Worm (Caenorhabditis elegans) whole organism, L1 larva: ENCODE data around the gene srw-59.

ENCODE experiments used
- C34B4.2 ChIP-seq: sonication (generic microtip); optimal IDR thresholded peaks from 2 replicates; lab custom pipeline; 2017; ENCODE audit warnings: mild to moderate bottlenecking, missing genetic modification characterization, missing compliant biosample characterization
- aha-1 ChIP-seq: fragments of 150-350 bp; optimal IDR thresholded peaks from 2 replicates; lab custom pipeline; 2014; ENCODE audit warnings: missing biosample characterization, missing genetic modification characterization
- alr-1 ChIP-seq: fragments of 200-800 bp; sonication (Bioruptor generic); optimal IDR thresholded peaks from 2 replicates; lab custom pipeline; 2018; ENCODE audit warnings: borderline replicate concordance, mild to moderate bottlenecking, missing genetic modification characterization, missing compliant biosample characterization
- aly-2 ChIP-seq: fragments of 150-350 bp; optimal IDR thresholded peaks from 2 replicates; lab custom pipeline; 2014; ENCODE audit warnings: missing biosample characterization, missing genetic modification characterization
- blmp-1 ChIP-seq: fragments of 150-350 bp; optimal IDR thresholded peaks from 2 replicates; lab custom pipeline; 2014; ENCODE audit warnings: missing biosample characterization, missing genetic modification characterization
- ceh-8 ChIP-seq: fragments of 200-800 bp; sonication (Bioruptor generic); optimal IDR thresholded peaks from 2 replicates; lab custom pipeline; 2018; ENCODE audit warnings: mild to moderate bottlenecking, missing genetic modification characterization, moderate library complexity, missing compliant biosample characterization
- ceh-82 ChIP-seq, 3 experiments: fragments of 150-350 bp in 1 of 3; sonication (generic microtip) in 2 of 3; optimal IDR thresholded peaks; 2 replicates each; lab custom pipeline; 2014 to 2017; ENCODE audit warnings: missing biosample characterization in 3 of 3, missing genetic modification characterization in 3 of 3
- dsc-1 ChIP-seq: sonication (generic microtip); optimal IDR thresholded peaks from 2 replicates; lab custom pipeline; 2016; ENCODE audit warnings: mild to moderate bottlenecking, missing genetic modification characterization, missing compliant biosample characterization
- efl-1 ChIP-seq, 4 experiments: fragments of 150-350 bp; optimal IDR thresholded peaks in 3 of 4; peaks in 1 of 4; 1 replicate in 1 of 4; 2 replicates in 3 of 4; lab custom pipeline; 2014; ENCODE audit warnings: missing biosample characterization in 2 of 4, missing genetic modification characterization in 2 of 4, missing genetic modification reagents in 2 of 4
- egl-13 ChIP-seq: sonication (generic microtip); optimal IDR thresholded peaks from 2 replicates; lab custom pipeline; 2016; ENCODE audit warnings: missing genotype, missing genetic modification reagents, missing genetic modification characterization, missing compliant biosample characterization
- egl-27 ChIP-seq, 2 experiments: fragments of 150-350 bp in 1 of 2; sonication (generic microtip); optimal IDR thresholded peaks; 3 replicates each; lab custom pipeline; 2017 to 2018; ENCODE audit warnings: missing biosample characterization in 2 of 2, missing genetic modification characterization in 2 of 2, missing genetic modification reagents in 2 of 2
- elt-2 ChIP-seq: sonication (generic microtip); optimal IDR thresholded peaks from 2 replicates; lab custom pipeline; 2016; ENCODE audit warnings: missing genetic modification characterization, mild to moderate bottlenecking, inconsistent platforms, missing compliant biosample characterization, missing genetic modification reagents
- elt-3 ChIP-seq, 6 experiments: fragments of 150-350 bp in 1 of 6; sonication (generic microtip); optimal IDR thresholded peaks; 2 replicates each; lab custom pipeline; 2017 to 2018; ENCODE audit warnings: missing biosample characterization in 6 of 6, missing genetic modification characterization in 6 of 6, inconsistent platforms in 1 of 6
- ets-5 ChIP-seq: fragments of 200-800 bp; sonication (Bioruptor generic); IDR thresholded peaks from 2 replicates; pipeline ENCODE4 v1.3.6; 2022; ENCODE audit warnings: missing genetic modification characterization, missing compliant biosample characterization
- fkh-10 ChIP-seq: sonication (generic microtip); optimal IDR thresholded peaks from 2 replicates; lab custom pipeline; 2017; ENCODE audit warnings: missing biosample characterization, missing genetic modification reagents, missing genetic modification characterization
- fkh-4 ChIP-seq: sonication (generic microtip); optimal IDR thresholded peaks from 2 replicates; lab custom pipeline; 2016; ENCODE audit warnings: missing compliant biosample characterization, missing genetic modification characterization, borderline replicate concordance
- fkh-8 ChIP-seq: sonication (generic microtip); optimal IDR thresholded peaks from 2 replicates; lab custom pipeline; 2016; ENCODE audit warnings: mild to moderate bottlenecking, missing genetic modification characterization, missing compliant biosample characterization
- hlh-4 ChIP-seq: sonication (generic microtip); optimal IDR thresholded peaks from 2 replicates; lab custom pipeline; 2016; ENCODE audit warnings: mild to moderate bottlenecking, missing genetic modification characterization, missing compliant biosample characterization
- isw-1 ChIP-seq: fragments of 200-800 bp; sonication (Bioruptor generic); IDR thresholded peaks from 2 replicates; pipeline ENCODE4 v1.3.6; 2022; ENCODE audit warnings: missing genetic modification characterization, missing compliant biosample characterization
- lin-13 ChIP-seq: fragments of 150-350 bp; optimal IDR thresholded peaks from 2 replicates; lab custom pipeline; 2014; ENCODE audit warnings: missing biosample characterization, missing genetic modification reagents, missing genetic modification characterization
- lin-14 ChIP-seq: fragments of 200-800 bp; sonication (Bioruptor generic); optimal IDR thresholded peaks from 2 replicates; lab custom pipeline; 2018; ENCODE audit warnings: mild to moderate bottlenecking, missing genetic modification characterization, moderate library complexity, missing compliant biosample characterization
- lin-15B ChIP-seq: fragments of 150-350 bp; sonication (generic microtip); optimal IDR thresholded peaks from 3 replicates; lab custom pipeline; 2014; ENCODE audit warnings: missing biosample characterization, missing genetic modification characterization
- lir-3 ChIP-seq: sonication (generic microtip); optimal IDR thresholded peaks from 2 replicates; lab custom pipeline; 2016; ENCODE audit warnings: mild to moderate bottlenecking, missing genetic modification characterization, moderate library complexity, missing compliant biosample characterization; ENCODE audit not compliant: poor library complexity
- lsy-2 ChIP-seq, 2 experiments: fragments of 150-350 bp; optimal IDR thresholded peaks; 2 replicates each; lab custom pipeline; 2014; ENCODE audit warnings: missing biosample characterization in 2 of 2, missing genetic modification characterization in 2 of 2
- mab-9 ChIP-seq: fragments of 200-800 bp; sonication (Bioruptor generic); IDR thresholded peaks from 2 replicates; pipeline ENCODE4 v1.3.6; 2022; ENCODE audit warnings: missing genetic modification reagents, missing genetic modification characterization, missing compliant biosample characterization
- mdl-1 ChIP-seq, 2 experiments: fragments of 150-350 bp; optimal IDR thresholded peaks; 2 replicates each; lab custom pipeline; 2014 to 2017; ENCODE audit warnings: missing biosample characterization in 2 of 2, missing genetic modification characterization in 2 of 2, inconsistent platforms in 1 of 2
- mep-1 ChIP-seq: fragments of 150-350 bp; optimal IDR thresholded peaks from 2 replicates; lab custom pipeline; 2014; ENCODE audit warnings: missing biosample characterization, missing genetic modification characterization
- nhr-20 ChIP-seq: sonication (generic microtip); optimal IDR thresholded peaks from 2 replicates; lab custom pipeline; 2016; ENCODE audit warnings: mild to moderate bottlenecking, missing genetic modification characterization, missing compliant biosample characterization
- nhr-47 ChIP-seq: sonication (generic microtip); optimal IDR thresholded peaks from 2 replicates; lab custom pipeline; 2016; ENCODE audit warnings: mild to moderate bottlenecking, missing genetic modification characterization, moderate library complexity, missing compliant biosample characterization
- nhr-71 ChIP-seq: sonication (generic microtip); optimal IDR thresholded peaks from 2 replicates; lab custom pipeline; 2016; ENCODE audit warnings: mild to moderate bottlenecking, missing genetic modification characterization, moderate library complexity, missing compliant biosample characterization
- nhr-84 ChIP-seq: sonication (generic microtip); optimal IDR thresholded peaks from 2 replicates; lab custom pipeline; 2017; ENCODE audit warnings: missing biosample characterization, missing genetic modification characterization
- nhr-85 ChIP-seq: sonication (generic microtip); peaks from one replicate; lab custom pipeline; 2016; ENCODE audit warnings: missing genetic modification characterization, inconsistent platforms, missing compliant biosample characterization
- pag-3 ChIP-seq: sonication (generic microtip); optimal IDR thresholded peaks from 2 replicates; lab custom pipeline; 2017; ENCODE audit warnings: missing genetic modification characterization, mild to moderate bottlenecking, missing compliant biosample characterization, antibody characterized with exemption, borderline replicate concordance; ENCODE audit not compliant: insufficient read depth
- pqm-1 ChIP-seq: sonication (generic microtip); optimal IDR thresholded peaks from 3 replicates; lab custom pipeline; 2017; ENCODE audit warnings: missing biosample characterization, missing genetic modification characterization
- sox-4 ChIP-seq: sonication (generic microtip); optimal IDR thresholded peaks from 2 replicates; lab custom pipeline; 2016; ENCODE audit warnings: missing genetic modification characterization, missing compliant biosample characterization
- sup-37 ChIP-seq: fragments of 200-800 bp; sonication (Bioruptor generic); optimal IDR thresholded peaks from 2 replicates; lab custom pipeline; 2018; ENCODE audit warnings: mild to moderate bottlenecking, missing genetic modification characterization, missing compliant biosample characterization
- swsn-7 ChIP-seq: sonication (generic microtip); optimal IDR thresholded peaks from 2 replicates; lab custom pipeline; 2016; ENCODE audit warnings: missing genetic modification characterization, missing compliant biosample characterization
- tbx-2 ChIP-seq: sonication (generic microtip); optimal IDR thresholded peaks from 2 replicates; lab custom pipeline; 2016; ENCODE audit warnings: missing genetic modification characterization, missing compliant biosample characterization
- unc-130 ChIP-seq: fragments of 150-350 bp; optimal IDR thresholded peaks from 2 replicates; lab custom pipeline; 2017; ENCODE audit warnings: missing biosample characterization, missing genetic modification characterization, inconsistent platforms
- unc-98 ChIP-seq: fragments of 200-800 bp; sonication (Bioruptor generic); IDR thresholded peaks from 2 replicates; pipeline ENCODE4 v1.3.6; 2022; ENCODE audit warnings: missing genetic modification characterization, missing compliant biosample characterization
- zip-4 ChIP-seq: fragments of 200-800 bp; sonication (Bioruptor generic); optimal IDR thresholded peaks from 2 replicates; lab custom pipeline; 2018; ENCODE audit warnings: mild to moderate bottlenecking, missing genetic modification characterization, moderate library complexity, missing compliant biosample characterization

The srw-59 gene

DNA sequence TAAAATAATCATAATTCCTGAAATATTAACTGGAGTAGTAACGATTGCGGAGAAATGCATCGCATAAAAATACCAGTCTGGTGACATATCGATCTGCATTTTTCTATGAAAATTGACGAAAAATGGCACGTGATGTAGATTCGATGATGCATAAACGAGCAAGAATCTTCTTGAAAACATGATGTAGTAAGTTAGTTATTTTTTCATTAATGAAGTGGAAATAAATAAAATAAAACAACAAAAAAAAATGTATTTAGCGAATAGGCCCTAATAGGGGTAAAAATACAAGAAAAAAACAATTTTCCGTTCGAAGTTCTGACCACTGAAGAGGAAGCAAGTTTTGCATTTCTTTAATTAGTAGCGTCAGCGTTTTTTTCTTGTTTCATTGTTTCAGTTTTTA lies 14.3 kb upstream of the srw-59 start, which contains the start of gene sri-2:
TSS of gene sri-2 (minus strand) at position 101 of the 400 bp plus-strand sequence.
- TF ChIP-seq nhr-47 (no peak), lin-14 (GFP tag; lab: Kevin White, UChicago) (no peak), fkh-8 (peak; percentile 39)

DNA sequence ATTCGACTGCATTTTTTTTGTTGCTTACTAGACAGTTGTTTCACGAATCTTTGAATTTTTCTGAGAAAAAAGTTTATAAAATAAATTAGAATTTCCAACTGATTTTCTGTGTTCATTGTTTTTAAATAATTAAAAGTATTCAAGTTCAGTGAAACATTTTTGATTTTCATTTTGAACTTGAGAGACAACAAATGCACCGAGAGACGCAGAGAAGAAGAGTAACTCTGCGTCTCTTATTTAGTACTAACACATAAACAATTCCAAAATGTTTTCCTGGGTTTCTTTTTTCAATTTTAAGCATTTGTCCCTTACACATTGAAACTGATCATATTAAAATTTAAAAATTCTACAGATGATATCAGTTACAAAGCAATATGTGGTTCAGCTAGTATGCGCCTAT lies 8.7 kb upstream of the srw-59 start:
- TF ChIP-seq lin-14 (GFP tag; lab: Kevin White, UChicago) = peak; percentile 55
- TF ChIP-seq mdl-1 (tag; optimal IDR thresholded peaks at IDR 0.05; lab: Kevin White, UChicago) = no peak
- TF ChIP-seq aha-1 (tag; lab: Kevin White, UChicago) = no peak
- peak; percentile 8 for TF ChIP-seq mep-1 (tag; lab: Kevin White, UChicago)
- no peak for TF ChIP-seq C34B4.2 (tag; lab: Kevin White, UChicago)
- TF ChIP-seq alr-1 (tag; lab: Kevin White, UChicago) = no peak
- TF ChIP-seq elt-3 (tag; optimal IDR thresholded peaks at IDR 0.05; lab: Kevin White, UChicago) = no peak
- no peak for TF ChIP-seq lir-3
- no peak for TF ChIP-seq fkh-4 (tag; lab: Kevin White, UChicago)
- no peak for TF ChIP-seq unc-98 (GFP tag; lab: Robert Waterston, UW)
- TF ChIP-seq lsy-2 (tag; optimal IDR thresholded peaks at IDR 0.05; lab: Kevin White, UChicago) = peak; percentile 13 to 14
- TF ChIP-seq fkh-10 (GFP tag; lab: Kevin White, UChicago) = no peak
- TF ChIP-seq lin-15B (tag; lab: Kevin White, UChicago) = no peak
- TF ChIP-seq efl-1 (optimal IDR thresholded peaks at IDR 0.05; lab: Kevin White, UChicago) = peak; percentile 35 to 41
- TF ChIP-seq efl-1 (GFP tag; optimal IDR thresholded peaks at IDR 0.05 in 1 of 2; lab: Kevin White, UChicago) = peak in 1 of 2 experiments; percentile 82
- peak; percentile 87 for TF ChIP-seq nhr-85 (tag; lab: Kevin White, UChicago)
- TF ChIP-seq egl-13 = no peak
- no peak for TF ChIP-seq zip-4 (GFP tag; lab: Kevin White, UChicago)
- no peak for TF ChIP-seq pqm-1 (tag; lab: Kevin White, UChicago)
- no peak for TF ChIP-seq sup-37
- TF ChIP-seq nhr-20 (tag; lab: Kevin White, UChicago) = peak; percentile 53
- no peak for TF ChIP-seq aly-2 (tag; lab: Kevin White, UChicago)
- no peak for TF ChIP-seq elt-2
- TF ChIP-seq tbx-2 (tag; lab: Kevin White, UChicago) = no peak
- TF ChIP-seq nhr-84 (tag; lab: Kevin White, UChicago) = no peak
- TF ChIP-seq lin-13 = no peak
- TF ChIP-seq sox-4 (tag; lab: Kevin White, UChicago) = no peak
- TF ChIP-seq egl-27 (tag; optimal IDR thresholded peaks at IDR 0.05; lab: Kevin White, UChicago) = no peak

DNA sequence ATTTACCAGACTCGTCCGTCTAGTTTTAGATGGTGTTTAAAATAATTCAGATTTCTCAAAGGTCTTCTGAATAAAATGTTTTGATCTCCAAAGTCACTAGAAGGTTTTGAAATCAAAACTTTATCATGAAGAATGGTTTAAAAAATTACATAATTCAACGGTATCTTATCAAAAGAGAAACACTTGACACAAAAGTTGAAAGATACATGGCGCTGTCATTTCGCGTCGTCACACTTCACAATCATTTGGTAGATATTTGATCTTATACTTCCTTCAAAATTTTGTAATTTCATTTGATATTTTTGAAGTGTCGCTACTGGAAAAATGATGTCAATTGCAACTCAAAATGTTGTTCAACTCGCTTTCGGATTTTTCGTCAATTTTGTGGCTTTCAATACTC lies 6.3 kb upstream of the srw-59 start, which contains the start of gene F36G9.3:
TSS of gene F36G9.3 (plus strand) at position 301 of the 400 bp plus-strand sequence.
- TF ChIP-seq nhr-85 (tag; lab: Kevin White, UChicago) (no peak), egl-27 (tag; optimal IDR thresholded peaks at IDR 0.05; lab: Kevin White, UChicago) (no peak), ceh-8 (GFP tag; lab: Kevin White, UChicago) (no peak)
- TF ChIP-seq, all 84 proteins: peak for 0

DNA sequence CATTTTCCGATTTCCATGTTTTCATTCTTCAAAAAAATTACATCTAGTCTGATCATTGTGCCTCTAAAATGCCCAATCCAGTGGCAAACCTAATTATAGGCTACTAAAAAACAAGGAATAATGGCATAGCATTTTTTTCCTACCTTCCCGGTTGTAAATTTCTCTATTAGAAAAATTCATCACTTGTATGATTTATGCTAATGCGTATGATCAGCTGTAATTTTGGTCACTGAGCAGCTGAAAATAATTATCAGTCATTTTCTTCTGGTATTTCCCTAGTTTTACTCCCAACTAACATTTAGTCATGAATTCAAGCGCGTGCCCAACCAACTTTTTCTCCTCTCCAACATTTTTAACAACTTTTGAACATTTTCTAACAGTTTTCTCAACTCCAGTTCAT lies 4.7 kb upstream of the srw-59 start, which contains the start of gene srh-186:
TSS of gene srh-186 (plus strand) at position 301 of the 400 bp plus-strand sequence.
- TF ChIP-seq mab-9 (GFP tag; lab: Robert Waterston, UW) (no peak), ceh-82 (tag; optimal IDR thresholded peaks at IDR 0.05; lab: Kevin White, UChicago) (no peak), pag-3 (tag; lab: Kevin White, UChicago) (no peak), hlh-4 (tag; lab: Kevin White, UChicago) (no peak), dsc-1 (tag; lab: Kevin White, UChicago) (no peak), blmp-1 (tag; lab: Kevin White, UChicago) (no peak), swsn-7 (no peak), isw-1 (no peak), unc-130 (tag; lab: Kevin White, UChicago) (no peak), nhr-71 (tag; lab: Kevin White, UChicago) (no peak), ets-5 (no peak)
- TF ChIP-seq, all 84 proteins: peak for 0
